Fruit fly (Drosophila melanogaster) whole organism, wandering third instar larva: ENCODE results near the gene CG32681.

Experiments
- Dif ChIP-seq: fragments of 200-275, 200-300 bp; sonication (Bioruptor generic); optimal IDR thresholded peaks from 2 replicates; lab custom pipeline; 2018; ENCODE audit warnings: missing biosample characterization, missing genetic modification characterization; ENCODE audit not compliant: partially characterized antibody
- GATAd ChIP-seq: sonication (Bioruptor generic); optimal IDR thresholded peaks from 2 replicates; lab custom pipeline; 2016; ENCODE audit warnings: missing biosample characterization, missing genetic modification characterization
- Vsx2 ChIP-seq: fragments of 200-300, 225-300 bp; sonication (Bioruptor generic); optimal IDR thresholded peaks from 2 replicates; lab custom pipeline; 2018; ENCODE audit warnings: missing biosample characterization, missing genetic modification characterization; ENCODE audit not compliant: partially characterized antibody

DNA sequence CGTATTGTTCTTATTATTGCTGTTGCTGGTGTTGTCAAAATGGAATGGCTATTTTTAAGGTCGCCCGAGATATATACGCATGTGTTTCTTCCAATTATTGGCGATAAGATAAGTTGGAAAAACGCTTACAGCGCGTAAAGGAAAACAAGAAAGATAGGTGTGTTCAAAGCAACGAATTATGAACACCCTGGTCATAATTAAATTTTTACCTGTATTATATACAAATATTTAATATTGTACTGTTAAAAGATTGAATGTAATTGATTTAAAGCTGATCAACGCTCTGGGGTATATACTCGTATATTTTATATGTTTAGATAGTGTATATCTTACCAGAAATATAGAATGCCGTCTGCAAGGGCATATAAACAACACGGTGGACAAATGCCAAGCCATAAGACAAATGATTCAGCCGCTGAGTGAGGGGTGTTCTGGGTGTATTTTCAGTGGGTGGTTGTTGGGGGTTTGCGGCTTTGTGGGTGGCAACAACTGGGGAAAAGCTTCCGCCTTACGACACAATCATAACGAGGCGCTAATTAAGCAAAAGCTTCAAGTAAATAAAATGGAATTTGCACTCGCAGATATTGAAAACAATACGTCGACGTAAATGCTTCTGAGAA, 16.5 kb upstream of the CG32681 start:
- TF ChIP-seq GATAd (GFP tag; lab: Kevin White, UChicago) (no peak), Vsx2 (no peak), Dif (GFP tag; lab: Kevin White, UChicago) (no peak)
